Fruit fly (Drosophila melanogaster) whole organism, pupa: Measurements from ENCODE around the gene CG11670.

ENCODE experiments used
- CG10348 ChIP-seq: fragments of 200-800 bp; sonication (Bioruptor generic); IDR thresholded peaks from 2 replicates; pipeline ENCODE4 v1.3.6; 2022; ENCODE audit warnings: missing biosample characterization, missing genetic modification characterization
- CG12605 ChIP-seq: fragments of 200-800 bp; sonication (Bioruptor generic); IDR thresholded peaks from 2 replicates; pipeline ENCODE4 v1.3.6; 2022; ENCODE audit warnings: missing biosample characterization, missing genetic modification characterization
- CG13204 ChIP-seq: fragments of 200-800 bp; sonication (Bioruptor generic); optimal IDR thresholded peaks from 2 replicates; lab custom pipeline; 2018; ENCODE audit warnings: missing biosample characterization, mild to moderate bottlenecking, missing genetic modification characterization, moderate library complexity
- CG14655 ChIP-seq: fragments of 200-800 bp; sonication (Bioruptor generic); optimal IDR thresholded peaks from 3 replicates; lab custom pipeline; 2017; ENCODE audit warnings: mild to moderate bottlenecking, missing biosample characterization, missing genetic modification reagents, missing genetic modification characterization
- CG15710 ChIP-seq: fragments of 200-800 bp; sonication (Bioruptor generic); optimal IDR thresholded peaks from 2 replicates; lab custom pipeline; 2018; ENCODE audit warnings: missing biosample characterization, mild to moderate bottlenecking, missing genetic modification characterization, moderate library complexity
- CG17806 ChIP-seq: fragments of 200-800 bp; sonication (Bioruptor generic); optimal IDR thresholded peaks from 2 replicates; lab custom pipeline; 2018; ENCODE audit warnings: missing biosample characterization, mild to moderate bottlenecking, missing genetic modification characterization, moderate library complexity
- CG32121 ChIP-seq: fragments of 200-800 bp; sonication (Bioruptor generic); IDR thresholded peaks from 2 replicates; pipeline ENCODE4 v1.3.6; 2022; ENCODE audit warnings: missing biosample characterization, missing genetic modification characterization
- CG34367 ChIP-seq: fragments of 200-800 bp; sonication (Bioruptor generic); optimal IDR thresholded peaks from 2 replicates; lab custom pipeline; 2018; ENCODE audit warnings: missing biosample characterization, mild to moderate bottlenecking, missing genetic modification characterization
- CG4496 ChIP-seq: fragments of 200-800 bp; sonication (Bioruptor generic); IDR thresholded peaks from 3 replicates; pipeline ENCODE4 v1.3.6; 2022; ENCODE audit warnings: missing biosample characterization, missing genetic modification characterization
- CG8159 ChIP-seq: fragments of 200-800 bp; sonication (Bioruptor generic); optimal IDR thresholded peaks from 3 replicates; lab custom pipeline; 2018; ENCODE audit warnings: missing biosample characterization, mild to moderate bottlenecking, missing genetic modification characterization, moderate library complexity
- CG8301 ChIP-seq: fragments of 200-800 bp; sonication (Bioruptor generic); optimal IDR thresholded peaks from 2 replicates; lab custom pipeline; 2018; ENCODE audit warnings: missing biosample characterization, mild to moderate bottlenecking, missing genetic modification characterization
- CG9948 ChIP-seq: fragments of 200-800 bp; sonication (Bioruptor generic); optimal IDR thresholded peaks from 2 replicates; lab custom pipeline; 2018; ENCODE audit warnings: missing biosample characterization, mild to moderate bottlenecking, missing genetic modification characterization, moderate library complexity
- D1 ChIP-seq: fragments of 200-800 bp; sonication (Bioruptor generic); optimal IDR thresholded peaks from 2 replicates; lab custom pipeline; 2018; ENCODE audit warnings: missing biosample characterization, mild to moderate bottlenecking, missing genetic modification characterization, moderate library complexity
- EcR ChIP-seq: fragments of 200-800 bp; sonication (Bioruptor generic); optimal IDR thresholded peaks from 3 replicates; lab custom pipeline; 2019; ENCODE audit warnings: missing biosample characterization, missing genetic modification characterization, mild to moderate bottlenecking, moderate library complexity, missing genetic modification reagents
- Ets98B ChIP-seq: fragments of 200-800 bp; sonication (Bioruptor generic); IDR thresholded peaks from 2 replicates; pipeline ENCODE4 v1.3.6; 2022; ENCODE audit warnings: missing biosample characterization, missing genetic modification characterization
- Pif1A ChIP-seq: fragments of 200-800 bp; sonication (Bioruptor generic); optimal IDR thresholded peaks from 3 replicates; lab custom pipeline; 2016; ENCODE audit warnings: missing biosample characterization, missing genetic modification characterization
- Pif1B ChIP-seq: fragments of 200-800 bp; sonication (Bioruptor generic); optimal IDR thresholded peaks from 3 replicates; lab custom pipeline; 2016; ENCODE audit warnings: missing biosample characterization, missing genetic modification characterization
- Snoo ChIP-seq: fragments of 200-800 bp; sonication (Bioruptor generic); optimal IDR thresholded peaks from 3 replicates; lab custom pipeline; 2017; ENCODE audit warnings: missing biosample characterization, mild to moderate bottlenecking, missing genetic modification characterization, inconsistent platforms
- fd96Ca ChIP-seq: fragments of 200-800 bp; sonication (Bioruptor generic); IDR thresholded peaks from 3 replicates; pipeline ENCODE4 v1.3.6; 2022; ENCODE audit warnings: missing biosample characterization, missing genetic modification characterization
- gl ChIP-seq: fragments of 200-800 bp; sonication (Bioruptor generic); optimal IDR thresholded peaks from 2 replicates; lab custom pipeline; 2018; ENCODE audit warnings: missing biosample characterization, mild to moderate bottlenecking, missing genetic modification characterization
- rn ChIP-seq: fragments of 200-800 bp; sonication (Bioruptor generic); IDR thresholded peaks from 2 replicates; pipeline ENCODE4 v1.3.6; 2022; ENCODE audit warnings: missing biosample characterization, missing genetic modification characterization

Gene CG11670

DNA sequence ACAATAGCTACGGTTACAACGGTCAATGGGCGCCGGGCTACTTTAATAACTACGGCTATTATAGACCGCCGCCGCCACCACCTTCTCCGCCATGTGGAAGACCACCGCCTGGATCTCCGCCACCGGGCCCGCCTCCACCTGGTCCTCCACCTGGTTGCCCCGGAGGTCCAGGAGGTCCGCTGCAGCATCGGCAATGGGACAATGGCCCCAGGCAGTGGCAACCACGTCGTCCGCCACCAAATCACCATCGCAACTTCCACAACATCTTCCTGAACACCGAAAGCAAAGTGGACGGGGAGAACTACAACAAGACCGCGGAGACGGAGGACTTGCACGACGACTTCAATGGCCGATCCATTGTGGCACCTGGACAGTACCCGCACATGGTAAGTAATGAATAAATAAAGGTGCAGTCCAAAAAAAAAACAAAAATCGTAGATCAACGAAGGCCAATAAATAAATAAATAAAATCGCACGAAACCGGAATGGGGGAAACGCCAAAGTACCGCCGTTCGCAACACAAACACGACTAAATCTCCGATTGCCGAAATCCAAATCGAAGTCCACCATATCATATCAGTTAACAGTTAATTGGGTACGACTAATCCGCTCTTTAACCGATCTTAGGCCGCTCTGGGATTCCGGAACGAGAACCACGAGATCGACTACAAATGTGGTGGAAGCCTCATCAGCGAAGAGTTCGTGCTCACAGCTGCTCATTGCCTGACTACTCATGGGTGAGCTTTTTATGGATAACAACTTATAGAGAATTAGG is 595 bp downstream of the CG11670 start, which contains the start of gene snk:
snk (minus strand) TSS at position 513 of the 775 bp plus-strand sequence.
- TF ChIP-seq CG13204 (GFP tag; lab: Kevin White, UChicago) = no peak
- 0 out of 3 replicates have a peak, but pooled peaks have one; percentile 6 for TF ChIP-seq fd96Ca (GFP tag; lab: Robert Waterston, UW)

dm6 chr3R:13043857-13044256 is 2.0 kb downstream of the CG11670 start, which contains the start of gene CG45122:
Gene CG45122, plus strand, starts transcription at chr3R:13044157.
- TF ChIP-seq Ets98B (no peak), CG12605 (GFP tag; lab: Robert Waterston, UW) (no peak), fd96Ca (GFP tag; lab: Robert Waterston, UW) (no peak), EcR (GFP tag; lab: Kevin White, UChicago) (no peak), CG34367 (no peak), CG9948 (no peak), CG8159 (tag; lab: Kevin White, UChicago) (no peak), Pif1B (GFP tag; lab: Kevin White, UChicago) (no peak), CG15710 (no peak), rn (no peak)

DNA sequence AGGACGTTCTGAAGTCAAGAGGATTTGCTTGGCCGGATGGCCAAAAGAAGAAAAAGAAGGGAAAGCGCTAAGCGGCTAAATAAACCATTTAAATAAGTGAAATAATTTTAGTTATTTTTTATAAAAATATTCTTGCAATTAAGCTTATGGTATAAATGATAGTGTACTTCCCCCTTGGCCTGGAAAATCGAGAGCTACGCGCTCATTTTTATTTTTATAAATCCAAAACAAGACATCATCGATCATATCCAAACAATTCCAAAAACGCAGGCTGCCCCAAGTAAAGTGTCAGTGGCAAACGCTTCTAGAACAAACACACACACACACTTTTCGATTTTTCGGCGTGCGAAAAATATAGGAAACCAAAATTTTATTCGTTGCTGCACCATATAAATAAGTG is 2.6 kb downstream of the CG11670 start, which contains the start of gene Hsc70-2:
Hsc70-2 (plus strand) TSS at position 301 of the 400 bp plus-strand sequence.
- TF ChIP-seq CG34367 (no peak), CG4496 (GFP tag; lab: Robert Waterston, UW) (no peak), CG12605 (GFP tag; lab: Robert Waterston, UW) (no peak), EcR (GFP tag; lab: Kevin White, UChicago) (no peak), gl (tag; lab: Kevin White, UChicago) (no peak), CG8301 (tag; lab: Kevin White, UChicago) (no peak), Snoo (tag; lab: Kevin White, UChicago) (no peak), rn (no peak), Ets98B (no peak)

- no peak for TF ChIP-seq CG13204 (GFP tag; lab: Kevin White, UChicago)
- no peak for TF ChIP-seq CG4496 (GFP tag; lab: Robert Waterston, UW)
- TF ChIP-seq CG15710 = no peak
- TF ChIP-seq CG9948 = no peak
- no peak for TF ChIP-seq CG8301 (tag; lab: Kevin White, UChicago)
- TF ChIP-seq fd96Ca (GFP tag; lab: Robert Waterston, UW) = no peak
- TF ChIP-seq CG34367 = no peak
- no peak for TF ChIP-seq CG32121 (GFP tag; lab: Robert Waterston, UW)
- no peak for TF ChIP-seq gl (tag; lab: Kevin White, UChicago)
- TF ChIP-seq CG10348 = no peak
- no peak for TF ChIP-seq Pif1A (GFP tag; lab: Kevin White, UChicago)
- TF ChIP-seq Pif1B (GFP tag; lab: Kevin White, UChicago) = no peak
- TF ChIP-seq EcR (GFP tag; lab: Kevin White, UChicago) = no peak
- no peak for TF ChIP-seq Snoo (tag; lab: Kevin White, UChicago)
- TF ChIP-seq D1 (tag; lab: Kevin White, UChicago) = no peak
- TF ChIP-seq CG14655 = no peak
- no peak for TF ChIP-seq CG17806 (tag; lab: Kevin White, UChicago)
Observed at dm6 chr3R:13047431-13047830, 5.6 kb downstream of the CG11670 start, which contains the start of gene CG31157. Gene CG31157, plus strand, starts transcription at chr3R:13047731.

- TF ChIP-seq CG8301 (tag; lab: Kevin White, UChicago) (no peak), CG4496 (GFP tag; lab: Robert Waterston, UW) (peak; percentile 59; the same call in 1 of the 3 replicates), CG15710 (peak; percentile 6), Ets98B (peak; percentile 43; the same call in 1 of the 2 replicates), CG32121 (GFP tag; lab: Robert Waterston, UW) (no peak), CG34367 (no peak), CG10348 (no peak), D1 (tag; lab: Kevin White, UChicago) (no peak), Snoo (tag; lab: Kevin White, UChicago) (peak; percentile 34), CG8159 (tag; lab: Kevin White, UChicago) (peak; percentile 1), rn (no peak), CG12605 (GFP tag; lab: Robert Waterston, UW) (peak; percentile 53), CG13204 (GFP tag; lab: Kevin White, UChicago) (no peak), gl (tag; lab: Kevin White, UChicago) (peak; percentile 41), EcR (GFP tag; lab: Kevin White, UChicago) (peak; percentile 67), fd96Ca (GFP tag; lab: Robert Waterston, UW) (peak; percentile 28; the same call in 1 of the 3 replicates), CG14655 (no peak)
Observed at dm6 chr3R:13051298-13051723, 9.5 kb downstream of the CG11670 start, which contains the start of gene CG7966. Gene CG7966, minus strand, starts transcription at chr3R:13051453.

dm6 chr3R:13051942-13052693 is 10.3 kb downstream of the CG11670 start, which contains the start of gene pic:
Gene pic, plus strand, starts transcription at chr3R:13052245.
- TF ChIP-seq Snoo (tag; lab: Kevin White, UChicago) (no peak), CG4496 (GFP tag; lab: Robert Waterston, UW) (no peak), CG14655 (no peak), CG10348 (no peak), CG9948 (no peak), CG13204 (GFP tag; lab: Kevin White, UChicago) (no peak), CG12605 (GFP tag; lab: Robert Waterston, UW) (no peak), EcR (GFP tag; lab: Kevin White, UChicago) (no peak), CG8301 (tag; lab: Kevin White, UChicago) (no peak), Ets98B (no peak), CG15710 (no peak), fd96Ca (GFP tag; lab: Robert Waterston, UW) (no peak), gl (tag; lab: Kevin White, UChicago) (no peak)
